Fruit fly (Drosophila melanogaster) whole organism: Measurements from ENCODE around the gene E23.

Experiments
- CG8478 ChIP-seq: fragments of >200 bp; optimal IDR thresholded peaks from 2 replicates; lab custom pipeline; 2018; ENCODE audit warnings: inconsistent platforms
- Dll ChIP-seq: fragments of >200 bp; optimal IDR thresholded peaks from 2 replicates; lab custom pipeline; 2017
- EcR ChIP-seq, 2 experiments: fragments of >200 bp; optimal IDR thresholded peaks; 2 replicates each; lab custom pipeline; 2017; ENCODE audit warnings: missing biosample characterization in 2 of 2, missing genetic modification characterization in 2 of 2, missing genetic modification reagents in 2 of 2
- pan ChIP-seq: fragments of >200 bp; optimal IDR thresholded peaks from 2 replicates; lab custom pipeline; 2017
- psq ChIP-seq: fragments of >200 bp; optimal IDR thresholded peaks from 2 replicates; lab custom pipeline; 2017
- usp ChIP-seq: fragments of >200 bp; optimal IDR thresholded peaks from 2 replicates; lab custom pipeline; 2017; ENCODE audit warnings: missing biosample characterization, missing genetic modification characterization, mixed read lengths

E23 gene

DNA sequence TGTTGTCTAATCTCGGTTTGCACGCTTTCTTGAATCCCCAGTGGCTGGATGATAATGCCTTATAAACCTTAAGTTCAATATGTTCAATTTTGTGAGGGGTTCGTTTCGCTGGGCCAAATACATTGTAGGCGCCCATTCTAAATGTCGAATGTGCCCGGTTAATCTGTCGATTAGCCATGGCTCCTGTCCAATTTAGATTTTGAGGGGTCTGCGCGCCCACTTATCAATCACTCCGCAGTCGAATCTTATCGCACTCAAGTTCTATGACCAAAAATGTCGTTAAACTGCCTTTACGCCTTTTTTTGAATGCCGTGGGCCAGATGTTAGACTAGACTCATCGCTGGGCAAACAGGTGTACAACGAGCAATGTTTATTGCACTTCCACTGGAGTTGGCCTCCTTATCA, 56.6 kb downstream of the E23 start:
- no peak for TF ChIP-seq EcR (GFP tag; optimal IDR thresholded peaks at IDR 0.05; lab: Kevin White, UChicago)
- no peak for TF ChIP-seq psq (lab: Kevin White, UChicago)
- no peak for TF ChIP-seq CG8478 (lab: Kevin White, UChicago)
- TF ChIP-seq usp (GFP tag; lab: Kevin White, UChicago), result no peak
- no peak for TF ChIP-seq pan
- no peak for TF ChIP-seq Dll (lab: Kevin White, UChicago)

dm6 chr2L:3294572-3294971, 60.1 kb downstream of the E23 start, which contains the start of gene CG9664:
Gene CG9664, minus strand, starts transcription at chr2L:3294706.
- TF ChIP-seq psq (lab: Kevin White, UChicago) (no peak), Dll (lab: Kevin White, UChicago) (no peak), pan (no peak), CG8478 (lab: Kevin White, UChicago) (no peak), EcR (GFP tag; optimal IDR thresholded peaks at IDR 0.05; lab: Kevin White, UChicago) (no peak), usp (GFP tag; lab: Kevin White, UChicago) (no peak)

DNA sequence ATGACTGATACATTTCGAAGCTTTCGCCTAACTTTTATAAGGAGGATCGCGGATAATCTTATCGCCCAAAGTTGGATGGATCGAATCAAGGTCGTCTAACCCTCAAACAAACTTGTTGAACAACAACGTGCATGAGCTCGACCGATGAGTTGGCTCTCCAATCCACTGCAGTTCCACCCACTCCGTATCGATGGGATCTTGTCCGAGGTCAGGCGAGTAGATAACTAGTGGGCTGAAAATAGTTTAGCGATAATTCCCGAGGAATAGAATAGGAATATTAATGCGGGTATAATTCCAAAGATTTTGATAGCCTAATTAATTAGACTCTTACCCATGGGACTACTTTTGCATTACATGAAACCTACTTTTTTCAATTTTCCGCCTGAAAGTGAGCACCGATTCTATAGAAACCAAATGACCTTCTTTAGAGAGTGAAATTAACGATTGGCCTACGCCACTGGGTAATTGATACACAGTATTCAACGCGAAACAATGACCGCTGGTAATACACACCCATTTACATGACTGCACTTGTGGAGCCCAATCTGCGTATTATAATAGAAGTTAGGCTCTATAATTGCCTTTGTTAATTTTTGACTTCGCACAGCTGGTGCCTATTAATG, 60.8 kb downstream of the E23 start:
- TF ChIP-seq psq (lab: Kevin White, UChicago), result no peak
- no peak for TF ChIP-seq EcR (GFP tag; optimal IDR thresholded peaks at IDR 0.05; lab: Kevin White, UChicago)
- no peak for TF ChIP-seq Dll (lab: Kevin White, UChicago)
- no peak for TF ChIP-seq CG8478 (lab: Kevin White, UChicago)
- no peak for TF ChIP-seq pan
- no peak for TF ChIP-seq usp (GFP tag; lab: Kevin White, UChicago)
